Fruit fly (Drosophila melanogaster) ovary, adult (tissue): ENCODE data around the gene Lcp65Ac.
"Not testable (repeated sequence)": the region's sequence is repeated elsewhere in the genome, so short reads cannot be mapped to it uniquely, and the experiment has no call there.

ENCODE experiments used
- CG17801 ChIP-seq: fragments of 200-800 bp; optimal IDR thresholded peaks from 2 replicates; lab custom pipeline; 2019; ENCODE audit warnings: missing biosample characterization, mild to moderate bottlenecking, missing genetic modification characterization, moderate library complexity; ENCODE audit not compliant: partially characterized antibody

Gene Lcp65Ac

dm6 chr3L:6132009-6132408, 12.6 kb upstream of the Lcp65Ac start, which contains the start of gene Cpr65Au:
Cpr65Au (minus strand) TSS chr3L:6132109.
- no peak for TF ChIP-seq CG17801 (GFP tag; lab: Kevin White, UChicago)

dm6 chr3L:6133546-6133945, 11.1 kb upstream of the Lcp65Ac start, which contains the start of gene Lcp65Ag2:
Lcp65Ag2 (minus strand) TSS chr3L:6133593.
- no peak for TF ChIP-seq CG17801 (GFP tag; lab: Kevin White, UChicago)

- no peak for TF ChIP-seq CG17801 (GFP tag; lab: Kevin White, UChicago)
These were observed 9.4 kb upstream of the Lcp65Ac start, which contains the start of gene Lcp65Ag1 for dm6 chr3L:6135174-6135573. Lcp65Ag1 (minus strand) TSS chr3L:6135274.

- TF ChIP-seq CG17801 (GFP tag; lab: Kevin White, UChicago), result no peak
These were observed 7.9 kb upstream of the Lcp65Ac start, which contains the start of gene Lcp65Af for dm6 chr3L:6136691-6137090. Lcp65Af (minus strand) TSS chr3L:6136791.

dm6 chr3L:6138018-6138417, 6.6 kb upstream of the Lcp65Ac start, which contains the start of gene Lcp65Ae:
Lcp65Ae (minus strand) TSS chr3L:6138118.
- TF ChIP-seq CG17801 (GFP tag; lab: Kevin White, UChicago), result no peak

dm6 chr3L:6138586-6138985, 6.0 kb upstream of the Lcp65Ac start:
- TF ChIP-seq CG17801 (GFP tag; lab: Kevin White, UChicago), result no peak

dm6 chr3L:6139924-6140574, 4.6 kb upstream of the Lcp65Ac start, which contains the start of gene Cpr65Av:
Cpr65Av (minus strand) TSS chr3L:6139974.
- TF ChIP-seq CG17801 (GFP tag; lab: Kevin White, UChicago), result no peak

- no peak for TF ChIP-seq CG17801 (GFP tag; lab: Kevin White, UChicago)
These were observed 3.7 kb upstream of the Lcp65Ac start for dm6 chr3L:6140771-6141472.

- no peak for TF ChIP-seq CG17801 (GFP tag; lab: Kevin White, UChicago)
These were observed 3.1 kb upstream of the Lcp65Ac start for dm6 chr3L:6141538-6141937.

- TF ChIP-seq CG17801 (GFP tag; lab: Kevin White, UChicago), result no peak
These were observed 2.3 kb upstream of the Lcp65Ac start, which contains the start of gene Cpr65Aw for dm6 chr3L:6142313-6142712. Cpr65Aw (minus strand) TSS chr3L:6142413.

- no peak for TF ChIP-seq CG17801 (GFP tag; lab: Kevin White, UChicago)
These were observed 1.3 kb upstream of the Lcp65Ac start, which contains the start of gene Lcp65Ad for dm6 chr3L:6143188-6143755. Lcp65Ad (plus strand) TSS chr3L:6143395.

- not testable (repeated sequence) for TF ChIP-seq CG17801 (GFP tag; lab: Kevin White, UChicago)
These were observed 1.8 kb downstream of the Lcp65Ac start, which contains the start of gene Lcp65Ab2 for dm6 chr3L:6146374-6146773. Lcp65Ab2 (plus strand) TSS chr3L:6146674.

dm6 chr3L:6147887-6148286, 3.3 kb downstream of the Lcp65Ac start, which contains the start of gene Cpr65Ax1:
Cpr65Ax1 (minus strand) TSS chr3L:6147987.
- not testable (repeated sequence) for TF ChIP-seq CG17801 (GFP tag; lab: Kevin White, UChicago)

- not testable (repeated sequence) for TF ChIP-seq CG17801 (GFP tag; lab: Kevin White, UChicago)
These were observed 4.6 kb downstream of the Lcp65Ac start, which contains the start of gene Lcp65Ab1 for dm6 chr3L:6149248-6149647. Lcp65Ab1 (plus strand) TSS chr3L:6149548.
